Worm (Caenorhabditis elegans) whole organism, L2 larva: ENCODE data around the gene phyh-1.

Experiments
- ama-1 ChIP-seq: fragments of 150-350 bp; optimal IDR thresholded peaks from 2 replicates; lab custom pipeline; 2018; ENCODE audit warnings: inconsistent platforms
- fos-1 ChIP-seq: fragments of 150-350 bp; optimal IDR thresholded peaks from 2 replicates; lab custom pipeline; 2014; ENCODE audit warnings: missing biosample characterization, missing genetic modification characterization
- lin-11 ChIP-seq: fragments of 150-350 bp; sonication (generic microtip); optimal IDR thresholded peaks from 2 replicates; lab custom pipeline; 2014; ENCODE audit warnings: missing biosample characterization, missing genetic modification characterization, inconsistent platforms, mixed read lengths
- mab-5 ChIP-seq: fragments of 150-350 bp; optimal IDR thresholded peaks from 2 replicates; lab custom pipeline; 2014; ENCODE audit warnings: missing biosample characterization, missing genetic modification characterization
- mdl-1 ChIP-seq, 2 experiments: fragments of 150-350 bp in 1 of 2; sonication (generic microtip) in 1 of 2; optimal IDR thresholded peaks; 2 replicates each; lab custom pipeline; 2017; ENCODE audit warnings: missing biosample characterization in 2 of 2, missing genetic modification characterization in 2 of 2
- nhr-11 ChIP-seq: fragments of 150-350 bp; optimal IDR thresholded peaks from 2 replicates; lab custom pipeline; 2014; ENCODE audit warnings: missing biosample characterization, missing genetic modification characterization
- nhr-77 ChIP-seq: fragments of 150-350 bp; optimal IDR thresholded peaks from 2 replicates; lab custom pipeline; 2014; ENCODE audit warnings: missing biosample characterization, missing genetic modification characterization
- zag-1 ChIP-seq: fragments of 150-350 bp; optimal IDR thresholded peaks from 2 replicates; lab custom pipeline; 2014; ENCODE audit warnings: missing biosample characterization, missing genetic modification characterization
- ztf-11 ChIP-seq: sonication (generic microtip); optimal IDR thresholded peaks from 2 replicates; lab custom pipeline; 2017; ENCODE audit warnings: missing biosample characterization, missing genetic modification characterization

ce11 chrIV:17269042-17269441 is 9.8 kb upstream of the phyh-1 start, which contains the start of gene atgp-1:
- TF ChIP-seq mab-5 (tag; lab: Kevin White, UChicago) (no peak), ztf-11 (no peak), mdl-1 (tag; optimal IDR thresholded peaks at IDR 0.05; lab: Kevin White, UChicago) (no peak), nhr-11 (tag; lab: Kevin White, UChicago) (no peak), ama-1 (lab: Kevin White, UChicago) (no peak), nhr-77 (tag; lab: Kevin White, UChicago) (no peak), zag-1 (tag; lab: Kevin White, UChicago) (no peak), fos-1 (tag; lab: Kevin White, UChicago) (no peak), lin-11 (tag; lab: Kevin White, UChicago) (no peak)
